Worm (Caenorhabditis elegans): ENCODE data around the gene srj-33.

srj-33 gene

ce11 chrV:9924389-9924788, 12.9 kb downstream of the srj-33 start:
- no peak for TF ChIP-seq cog-1 (tag; optimal IDR thresholded peaks at IDR 0.05)
- TF ChIP-seq ztf-23 (GFP tag; IDR thresholded peaks at IDR 0.05): no peak
- no peak for TF ChIP-seq T22C8.4 (GFP tag; IDR thresholded peaks at IDR 0.05)
- TF ChIP-seq flt-1 (GFP tag; IDR thresholded peaks at IDR 0.05): no peak
- no peak for TF ChIP-seq tab-1 (GFP tag; IDR thresholded peaks at IDR 0.05)

ce11 chrV:9922481-9922880, 14.9 kb downstream of the srj-33 start, which contains the start of gene C50H2.7:
Gene C50H2.7, plus strand, starts transcription at chrV:9922781.
- no peak for TF ChIP-seq tab-1 (GFP tag; IDR thresholded peaks at IDR 0.05)
- no peak for TF ChIP-seq ztf-29 (GFP tag; IDR thresholded peaks at IDR 0.05)
- TF ChIP-seq T22C8.4 (GFP tag; IDR thresholded peaks at IDR 0.05): no peak
- no peak for TF ChIP-seq flt-1 (GFP tag; IDR thresholded peaks at IDR 0.05)
- TF ChIP-seq cog-1 (tag; optimal IDR thresholded peaks at IDR 0.05): no peak

ce11 chrV:9921288-9921687, 16.0 kb downstream of the srj-33 start, which contains the start of gene ceh-75:
Gene ceh-75, plus strand, starts transcription at chrV:9921337.
- TF ChIP-seq cog-1 (tag; optimal IDR thresholded peaks at IDR 0.05) (no peak), ztf-23 (GFP tag; IDR thresholded peaks at IDR 0.05) (no peak), klf-2 (GFP tag; conservative IDR thresholded peaks at IDR 0.05) (no peak), med-1 (GFP tag; optimal IDR thresholded peaks at IDR 0.05; ENCODE audit: insufficient read depth) (no peak), ref-1 (GFP tag; conservative IDR thresholded peaks at IDR 0.05) (no peak), flt-1 (GFP tag; IDR thresholded peaks at IDR 0.05) (no peak), ztf-29 (GFP tag; IDR thresholded peaks at IDR 0.05) (no peak), T22C8.4 (GFP tag; IDR thresholded peaks at IDR 0.05) (no peak), tab-1 (GFP tag; IDR thresholded peaks at IDR 0.05) (no peak)

ce11 chrV:9918410-9918809, 18.9 kb downstream of the srj-33 start, which contains the start of gene C50H2.5:
Gene C50H2.5, plus strand, starts transcription at chrV:9918710.
- TF ChIP-seq T22C8.4 (GFP tag; IDR thresholded peaks at IDR 0.05) (no peak), ref-1 (GFP tag; conservative IDR thresholded peaks at IDR 0.05) (no peak), ztf-23 (GFP tag; IDR thresholded peaks at IDR 0.05) (no peak), med-1 (GFP tag; optimal IDR thresholded peaks at IDR 0.05; ENCODE audit: insufficient read depth) (no peak), cog-1 (tag; optimal IDR thresholded peaks at IDR 0.05) (no peak), ztf-29 (GFP tag; IDR thresholded peaks at IDR 0.05) (no peak)

ce11 chrV:9916665-9917064, 20.7 kb downstream of the srj-33 start, which contains the start of gene C50H2.4:
Gene C50H2.4, plus strand, starts transcription at chrV:9916965.
- TF ChIP-seq ztf-23 (GFP tag; IDR thresholded peaks at IDR 0.05) (no peak), ztf-29 (GFP tag; IDR thresholded peaks at IDR 0.05) (no peak), flt-1 (GFP tag; IDR thresholded peaks at IDR 0.05) (no peak), klf-2 (GFP tag; conservative IDR thresholded peaks at IDR 0.05) (no peak)

- no peak for TF ChIP-seq flt-1 (GFP tag; IDR thresholded peaks at IDR 0.05)
- TF ChIP-seq ztf-23 (GFP tag; IDR thresholded peaks at IDR 0.05): no peak
- TF ChIP-seq ztf-29 (GFP tag; IDR thresholded peaks at IDR 0.05): no peak
- TF ChIP-seq med-1 (GFP tag; optimal IDR thresholded peaks at IDR 0.05; ENCODE audit: insufficient read depth): no peak
- no peak for TF ChIP-seq ref-1 (GFP tag; conservative IDR thresholded peaks at IDR 0.05)
- TF ChIP-seq tab-1 (GFP tag; IDR thresholded peaks at IDR 0.05): no peak
These were observed 22.3 kb downstream of the srj-33 start, which contains the start of gene mec-9 for ce11 chrV:9915021-9915420. Gene mec-9, minus strand, starts transcription at chrV:9915121.

- TF ChIP-seq ref-1 (GFP tag; conservative IDR thresholded peaks at IDR 0.05) (no peak), ztf-23 (GFP tag; IDR thresholded peaks at IDR 0.05) (no peak), ztf-29 (GFP tag; IDR thresholded peaks at IDR 0.05) (no peak), T22C8.4 (GFP tag; IDR thresholded peaks at IDR 0.05) (no peak), tab-1 (GFP tag; IDR thresholded peaks at IDR 0.05) (no peak), klf-2 (GFP tag; conservative IDR thresholded peaks at IDR 0.05) (no peak), med-1 (GFP tag; optimal IDR thresholded peaks at IDR 0.05; ENCODE audit: insufficient read depth) (no peak), flt-1 (GFP tag; IDR thresholded peaks at IDR 0.05) (no peak), cog-1 (tag; optimal IDR thresholded peaks at IDR 0.05) (no peak)
These were observed 23.5 kb downstream of the srj-33 start, which contains the start of gene fipr-10 for ce11 chrV:9913863-9914262. Gene fipr-10, plus strand, starts transcription at chrV:9914163.

ce11 chrV:9911165-9911564, 26.2 kb downstream of the srj-33 start:
- TF ChIP-seq T22C8.4 (GFP tag; IDR thresholded peaks at IDR 0.05) (no peak), flt-1 (GFP tag; IDR thresholded peaks at IDR 0.05) (no peak), klf-2 (GFP tag; conservative IDR thresholded peaks at IDR 0.05) (no peak)

ce11 chrV:9909624-9910023, 27.7 kb downstream of the srj-33 start:
- no peak for TF ChIP-seq cog-1 (tag; optimal IDR thresholded peaks at IDR 0.05)
- no peak for TF ChIP-seq ztf-23 (GFP tag; IDR thresholded peaks at IDR 0.05)
- no peak for TF ChIP-seq T22C8.4 (GFP tag; IDR thresholded peaks at IDR 0.05)
- no peak for TF ChIP-seq tab-1 (GFP tag; IDR thresholded peaks at IDR 0.05)
- TF ChIP-seq klf-2 (GFP tag; conservative IDR thresholded peaks at IDR 0.05): no peak
- TF ChIP-seq flt-1 (GFP tag; IDR thresholded peaks at IDR 0.05): no peak
- no peak for TF ChIP-seq ztf-29 (GFP tag; IDR thresholded peaks at IDR 0.05)
- TF ChIP-seq ref-1 (GFP tag; conservative IDR thresholded peaks at IDR 0.05): no peak
- TF ChIP-seq med-1 (GFP tag; optimal IDR thresholded peaks at IDR 0.05; ENCODE audit: insufficient read depth): no peak

- TF ChIP-seq ref-1 (GFP tag; conservative IDR thresholded peaks at IDR 0.05) (no peak), ztf-23 (GFP tag; IDR thresholded peaks at IDR 0.05) (no peak), T22C8.4 (GFP tag; IDR thresholded peaks at IDR 0.05) (no peak), klf-2 (GFP tag; conservative IDR thresholded peaks at IDR 0.05) (no peak), flt-1 (GFP tag; IDR thresholded peaks at IDR 0.05) (no peak), tab-1 (GFP tag; IDR thresholded peaks at IDR 0.05) (no peak), cog-1 (tag; optimal IDR thresholded peaks at IDR 0.05) (no peak), ztf-29 (GFP tag; IDR thresholded peaks at IDR 0.05) (no peak), med-1 (GFP tag; optimal IDR thresholded peaks at IDR 0.05; ENCODE audit: insufficient read depth) (no peak)
These were observed 30.1 kb downstream of the srj-33 start for ce11 chrV:9907205-9907604.

- TF ChIP-seq ref-1 (GFP tag; conservative IDR thresholded peaks at IDR 0.05): no peak
- TF ChIP-seq ztf-29 (GFP tag; IDR thresholded peaks at IDR 0.05): no peak
- no peak for TF ChIP-seq cog-1 (tag; optimal IDR thresholded peaks at IDR 0.05)
- TF ChIP-seq tab-1 (GFP tag; IDR thresholded peaks at IDR 0.05): no peak
- TF ChIP-seq flt-1 (GFP tag; IDR thresholded peaks at IDR 0.05): no peak
- no peak for TF ChIP-seq med-1 (GFP tag; optimal IDR thresholded peaks at IDR 0.05; ENCODE audit: insufficient read depth)
These were observed 31.2 kb downstream of the srj-33 start, which contains the start of gene fipr-11 for ce11 chrV:9906115-9906514. Gene fipr-11, minus strand, starts transcription at chrV:9906215.
